Fruit fly (Drosophila melanogaster): Measurements from ENCODE around the gene Men-b.

DNA sequence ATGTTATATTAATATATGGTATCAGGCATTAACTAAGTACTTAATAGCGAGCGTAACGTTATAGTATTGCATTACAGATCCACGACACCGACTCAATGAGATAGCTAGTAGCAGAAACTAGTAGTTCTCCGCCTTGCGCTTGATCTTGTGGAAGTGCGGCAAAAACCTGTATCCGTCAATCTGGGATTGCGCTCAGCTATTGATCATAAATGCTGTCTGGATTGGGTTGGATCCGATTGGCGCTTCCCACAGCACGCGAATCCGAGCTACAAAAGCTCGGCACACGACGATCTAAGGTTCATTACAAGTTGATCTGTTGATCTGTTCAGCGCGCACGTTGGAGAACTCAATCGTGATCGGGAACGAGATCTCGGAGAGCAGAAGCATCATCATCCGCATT is 9.4 kb downstream of the Men-b start, which contains the start of gene CG5909:
- TF ChIP-seq psq (optimal IDR thresholded peaks at IDR 0.05) (no peak), h (optimal IDR thresholded peaks at IDR 0.05) (no peak), ttk (optimal IDR thresholded peaks at IDR 0.05) (no peak), Sin3A (optimal IDR thresholded peaks at IDR 0.05) (no peak), Myc (optimal IDR thresholded peaks at IDR 0.05) (no peak)

Data from Kc167 (cell line).